Fruit fly (Drosophila melanogaster) whole organism, embryonic: ENCODE measurements around the gene CG46459.

Experiments used
- Abd-B ChIP-seq: fragments of 200-800 bp; sonication (Bioruptor generic); optimal IDR thresholded peaks from 2 replicates; lab custom pipeline; 2018; ENCODE audit warnings: missing biosample characterization, mild to moderate bottlenecking, missing genetic modification characterization, moderate library complexity
- Asciz ChIP-seq: fragments of 200-800 bp; sonication (Bioruptor generic); optimal IDR thresholded peaks from 2 replicates; lab custom pipeline; 2017; ENCODE audit warnings: missing biosample characterization, mild to moderate bottlenecking, missing genetic modification characterization, missing genetic modification reagents
- BEAF-32 ChIP-seq: fragments of 200-800 bp; sonication (Bioruptor generic); optimal IDR thresholded peaks from 3 replicates; lab custom pipeline; 2017; ENCODE audit warnings: missing biosample characterization, missing genetic modification characterization, mild to moderate bottlenecking, moderate library complexity, missing genetic modification reagents
- Bgb ChIP-seq: fragments of 200-800 bp; sonication (Bioruptor generic); IDR thresholded peaks from 2 replicates; pipeline ENCODE4 v1.3.6; 2022; ENCODE audit warnings: missing biosample characterization, missing genetic modification characterization; ENCODE audit not compliant: partially characterized antibody
- CG10267 ChIP-seq: fragments of 200-800 bp; sonication (Bioruptor generic); optimal IDR thresholded peaks from 2 replicates; lab custom pipeline; 2018; ENCODE audit warnings: missing biosample characterization, mild to moderate bottlenecking, missing genetic modification characterization, moderate library complexity
- CG10543 ChIP-seq: fragments of 200-800 bp; sonication (Bioruptor generic); optimal IDR thresholded peaks from 3 replicates; lab custom pipeline; 2017; ENCODE audit warnings: missing biosample characterization, mild to moderate bottlenecking, missing genetic modification characterization, moderate library complexity
- CG12659 ChIP-seq: fragments of 200-800 bp; sonication (Bioruptor generic); optimal IDR thresholded peaks from 3 replicates; lab custom pipeline; 2017; ENCODE audit warnings: mild to moderate bottlenecking, missing biosample characterization, missing genetic modification reagents, missing genetic modification characterization
- CG14710 ChIP-seq: fragments of 200-800 bp; sonication (Bioruptor generic); optimal IDR thresholded peaks from 3 replicates; lab custom pipeline; 2019; ENCODE audit warnings: missing biosample characterization, mild to moderate bottlenecking, missing genetic modification characterization, moderate library complexity
- CG15601 ChIP-seq: fragments of 200-800 bp; sonication (Bioruptor generic); optimal IDR thresholded peaks from 3 replicates; lab custom pipeline; 2019; ENCODE audit warnings: missing biosample characterization, mild to moderate bottlenecking, missing genetic modification characterization, moderate library complexity
- CG17385 ChIP-seq: fragments of 200-800 bp; sonication (Bioruptor generic); optimal IDR thresholded peaks from 3 replicates; lab custom pipeline; 2018; ENCODE audit warnings: missing biosample characterization, mild to moderate bottlenecking, missing genetic modification characterization
- CG1792 ChIP-seq: fragments of 200-800 bp; sonication (Bioruptor generic); optimal IDR thresholded peaks from 2 replicates; lab custom pipeline; 2016; ENCODE audit warnings: missing biosample characterization, missing genetic modification characterization
- CG2199 ChIP-seq: fragments of 200-800 bp; sonication (Bioruptor generic); IDR thresholded peaks from 3 replicates; pipeline ENCODE4 v1.3.6; 2022; ENCODE audit warnings: missing biosample characterization, missing genetic modification characterization
- CG32532 ChIP-seq: fragments of 200-800 bp; sonication (Bioruptor generic); IDR thresholded peaks from 2 replicates; pipeline ENCODE4 v1.3.6; 2022; ENCODE audit warnings: missing biosample characterization, missing genetic modification characterization
- CG3281 ChIP-seq: fragments of 200-800 bp; sonication (Bioruptor generic); optimal IDR thresholded peaks from 3 replicates; lab custom pipeline; 2017; ENCODE audit warnings: missing biosample characterization, mild to moderate bottlenecking, missing genetic modification characterization
- CG34376 ChIP-seq: fragments of 200-800 bp; sonication (Bioruptor generic); optimal IDR thresholded peaks from 2 replicates; lab custom pipeline; 2018; ENCODE audit warnings: missing biosample characterization, mild to moderate bottlenecking, missing genetic modification characterization
- CG6254 ChIP-seq: fragments of 200-800 bp; sonication (Bioruptor generic); optimal IDR thresholded peaks from 3 replicates; lab custom pipeline; 2017; ENCODE audit warnings: mild to moderate bottlenecking, missing biosample characterization, missing genetic modification reagents, missing genetic modification characterization
- CG6272 ChIP-seq: fragments of 200-800 bp; sonication (Bioruptor generic); IDR thresholded peaks from 2 replicates; pipeline ENCODE4 v1.3.6; 2022; ENCODE audit warnings: missing biosample characterization, missing genetic modification characterization
- CG7357 ChIP-seq: fragments of 200-800 bp; sonication (Bioruptor generic); IDR thresholded peaks from 3 replicates; pipeline ENCODE4 v1.3.6; 2022; ENCODE audit warnings: missing biosample characterization, missing genetic modification characterization
- CG7987 ChIP-seq: fragments of 200-800 bp; sonication (Bioruptor generic); optimal IDR thresholded peaks from 2 replicates; lab custom pipeline; 2018; ENCODE audit warnings: missing biosample characterization, mild to moderate bottlenecking, missing genetic modification characterization, moderate library complexity
- CG9817 ChIP-seq: fragments of 200-800 bp; sonication (Bioruptor generic); optimal IDR thresholded peaks from 2 replicates; lab custom pipeline; 2018; ENCODE audit warnings: missing biosample characterization, mild to moderate bottlenecking, missing genetic modification characterization, moderate library complexity
- Dek ChIP-seq: fragments of 200-800 bp; sonication (Bioruptor generic); optimal IDR thresholded peaks from 3 replicates; lab custom pipeline; 2019; ENCODE audit warnings: missing biosample characterization, mild to moderate bottlenecking, missing genetic modification characterization, moderate library complexity
- Dfd ChIP-seq, 2 experiments: fragments of >200 bp; optimal IDR thresholded peaks; 2 replicates each; lab custom pipeline; 2017; ENCODE audit warnings: missing biosample characterization in 2 of 2, missing genetic modification characterization in 2 of 2
- Fer3 ChIP-seq: fragments of 200-800 bp; sonication (Bioruptor generic); optimal IDR thresholded peaks from 2 replicates; lab custom pipeline; 2018; ENCODE audit warnings: missing biosample characterization, mild to moderate bottlenecking, missing genetic modification characterization, moderate library complexity
- GATAe ChIP-seq: fragments of 200-800 bp; sonication (Bioruptor generic); conservative IDR thresholded peaks from 2 replicates; pipeline ENCODE4 v1.3.6; 2022; ENCODE audit warnings: missing biosample characterization, missing genetic modification characterization
- HmgZ ChIP-seq: fragments of 200-800 bp; sonication (Bioruptor generic); optimal IDR thresholded peaks from 2 replicates; lab custom pipeline; 2018; ENCODE audit warnings: missing biosample characterization, mild to moderate bottlenecking, missing genetic modification characterization
- Jarid2 ChIP-seq: fragments of 200-800 bp; sonication (Bioruptor generic); optimal IDR thresholded peaks from 3 replicates; lab custom pipeline; 2017; ENCODE audit warnings: mild to moderate bottlenecking, missing biosample characterization, missing genetic modification reagents, missing genetic modification characterization
- MBD-R2 ChIP-seq: fragments of 200-800 bp; sonication (Bioruptor generic); IDR thresholded peaks from 2 replicates; pipeline ENCODE4 v1.3.6; 2022; ENCODE audit warnings: missing biosample characterization, missing genetic modification characterization
- Myb ChIP-seq: fragments of 200-800 bp; sonication (Bioruptor generic); optimal IDR thresholded peaks from 2 replicates; lab custom pipeline; 2016; ENCODE audit warnings: missing biosample characterization, missing genetic modification characterization
- Nf-YC ChIP-seq: fragments of 200-800 bp; optimal IDR thresholded peaks from 3 replicates; lab custom pipeline; 2019; ENCODE audit warnings: missing biosample characterization, mild to moderate bottlenecking, missing genetic modification characterization, moderate library complexity
- Pdp1 ChIP-seq, 2 experiments: fragments of 200-800 bp; sonication (Bioruptor generic); optimal IDR thresholded peaks; 3 replicates each; lab custom pipeline; 2016; ENCODE audit warnings: missing biosample characterization in 2 of 2, missing genetic modification characterization in 2 of 2, mild to moderate bottlenecking in 1 of 2, moderate library complexity in 1 of 2
- bowl ChIP-seq: fragments of 200-800 bp; sonication (Bioruptor generic); IDR thresholded peaks from 2 replicates; pipeline ENCODE4 v1.3.6; 2022; ENCODE audit warnings: missing biosample characterization, missing genetic modification characterization
- disco-r ChIP-seq: fragments of 200-800 bp; sonication (Bioruptor generic); optimal IDR thresholded peaks from 2 replicates; lab custom pipeline; 2016; ENCODE audit warnings: missing biosample characterization, missing genetic modification characterization
- ftz-f1 ChIP-seq: fragments of 200-800 bp; sonication (Bioruptor generic); optimal IDR thresholded peaks from 2 replicates; lab custom pipeline; 2016; ENCODE audit warnings: missing biosample characterization, missing genetic modification characterization
- gem ChIP-seq: fragments of 200-800 bp; sonication (Bioruptor generic); optimal IDR thresholded peaks from 2 replicates; lab custom pipeline; 2019; ENCODE audit warnings: missing biosample characterization, mild to moderate bottlenecking, missing genetic modification characterization, moderate library complexity
- gfzf ChIP-seq: fragments of 200-800 bp; sonication (Bioruptor generic); optimal IDR thresholded peaks from 2 replicates; lab custom pipeline; 2016; ENCODE audit warnings: missing biosample characterization, mild to moderate bottlenecking, missing genetic modification characterization, moderate library complexity
- gsb ChIP-seq: fragments of 200-800 bp; sonication (Bioruptor generic); IDR thresholded peaks from 2 replicates; pipeline ENCODE4 v1.3.6; 2022; ENCODE audit warnings: missing biosample characterization, missing genetic modification characterization
- hkb ChIP-seq, 2 experiments: fragments of 200-800 bp in 1 of 2; fragments of >200 bp in 1 of 2; sonication (Bioruptor generic) in 1 of 2; IDR thresholded peaks in 1 of 2; optimal IDR thresholded peaks in 1 of 2; 2 replicates each; pipeline versions ENCODE4 v1.3.6 to Lab custom; 2017 to 2022; ENCODE audit warnings: missing biosample characterization in 1 of 2, missing genetic modification characterization in 1 of 2
- ind ChIP-seq: fragments of 200-800 bp; sonication (Bioruptor generic); optimal IDR thresholded peaks from 3 replicates; lab custom pipeline; 2016; ENCODE audit warnings: missing biosample characterization, missing genetic modification characterization
- jumu ChIP-seq: fragments of 200-800 bp; sonication (Bioruptor generic); optimal IDR thresholded peaks from 3 replicates; lab custom pipeline; 2016; ENCODE audit warnings: missing biosample characterization, missing genetic modification characterization
- kay ChIP-seq: fragments of 200-800 bp; sonication (Bioruptor generic); optimal IDR thresholded peaks from 2 replicates; lab custom pipeline; 2016; ENCODE audit warnings: missing biosample characterization, missing genetic modification characterization
- maf-S ChIP-seq: fragments of 200-800 bp; sonication (Bioruptor generic); optimal IDR thresholded peaks from 2 replicates; lab custom pipeline; 2016; ENCODE audit warnings: missing biosample characterization, missing genetic modification characterization
- nmo ChIP-seq: fragments of 200-800 bp; sonication (Bioruptor generic); optimal IDR thresholded peaks from 2 replicates; lab custom pipeline; 2018; ENCODE audit warnings: missing biosample characterization, mild to moderate bottlenecking, missing genetic modification characterization, moderate library complexity
- phol ChIP-seq: fragments of 200-800 bp; sonication (Bioruptor generic); optimal IDR thresholded peaks from 3 replicates; lab custom pipeline; 2018; ENCODE audit warnings: missing biosample characterization, mild to moderate bottlenecking, missing genetic modification characterization, moderate library complexity
- pzg ChIP-seq: fragments of 200-800 bp; sonication (Bioruptor generic); optimal IDR thresholded peaks from 3 replicates; lab custom pipeline; 2018; ENCODE audit warnings: missing biosample characterization, mild to moderate bottlenecking, missing genetic modification characterization, moderate library complexity
- row ChIP-seq: fragments of 200-800 bp; sonication (Bioruptor generic); IDR thresholded peaks from 3 replicates; pipeline ENCODE4 v1.3.6; 2022; ENCODE audit warnings: missing biosample characterization, missing genetic modification characterization
- ssp ChIP-seq: fragments of 200-800 bp; sonication (Bioruptor generic); IDR thresholded peaks from 2 replicates; pipeline ENCODE4 v1.3.6; 2022; ENCODE audit warnings: missing biosample characterization, missing genetic modification characterization
- stc ChIP-seq: fragments of 200-800 bp; sonication (Bioruptor generic); IDR thresholded peaks from 2 replicates; pipeline ENCODE4 v1.3.6; 2022; ENCODE audit warnings: missing biosample characterization, missing genetic modification characterization

CG46459 gene

dm6 chr3R:10677245-10677902 is 19.1 kb upstream of the CG46459 start, which contains the start of gene CG6465 (continued):
- 0 out of 2 replicates have a peak, but pooled peaks have one; percentile 19 for TF ChIP-seq MBD-R2 (GFP tag; lab: Robert Waterston, UW)
- peak; percentile 8 for TF ChIP-seq CG12659 (GFP tag; lab: Kevin White, UChicago)
- TF ChIP-seq gfzf (GFP tag; lab: Kevin White, UChicago), result peak; percentile 27
- TF ChIP-seq ind (GFP tag; lab: Kevin White, UChicago), result no peak
- 0 out of 3 replicates have a peak, but pooled peaks have one; percentile 29 for TF ChIP-seq CG7357 (GFP tag; lab: Robert Waterston, UW)
- TF ChIP-seq CG3281 (GFP tag; lab: Kevin White, UChicago), result peak; percentile 25
- peak; percentile 1 for TF ChIP-seq Fer3 (tag; lab: Kevin White, UChicago)
- TF ChIP-seq Dfd (GFP tag; optimal IDR thresholded peaks at IDR 0.05; lab: Kevin White, UChicago), result peak in 1 of 2 experiments; percentile 95
- TF ChIP-seq CG34376, result peak; percentile 38
- peak; percentile 20 for TF ChIP-seq HmgZ
- peak; percentile 19 for TF ChIP-seq BEAF-32 (GFP tag; lab: Kevin White, UChicago)
- TF ChIP-seq phol (tag; lab: Kevin White, UChicago), result peak; percentile 14
- TF ChIP-seq Asciz (GFP tag; lab: Kevin White, UChicago), result peak; percentile 12
- peak; percentile 9 for TF ChIP-seq CG17385 (GFP tag; lab: Kevin White, UChicago)
- TF ChIP-seq bowl (GFP tag; lab: Robert Waterston, UW), result no peak
- TF ChIP-seq stc (GFP tag; lab: Robert Waterston, UW), result no peak
- peak; percentile 17 for TF ChIP-seq CG10267 (tag; lab: Kevin White, UChicago)
- peak; percentile 57 for TF ChIP-seq Abd-B
- no peak for TF ChIP-seq CG6254 (GFP tag; lab: Kevin White, UChicago)
- no peak for TF ChIP-seq CG6272 (GFP tag; lab: Robert Waterston, UW)
- no peak for TF ChIP-seq disco-r (GFP tag; lab: Kevin White, UChicago)
- TF ChIP-seq GATAe (GFP tag; lab: Robert Waterston, UW), result 0 out of 2 replicates have a peak, but pooled peaks have one; percentile 12
- peak; percentile 45 for TF ChIP-seq Nf-YC
- no peak for TF ChIP-seq jumu (GFP tag; lab: Kevin White, UChicago)
- TF ChIP-seq pzg (GFP tag; lab: Kevin White, UChicago), result peak; percentile 12
- TF ChIP-seq CG9817 (tag; lab: Kevin White, UChicago), result peak; percentile 8
- peak; percentile 52 for TF ChIP-seq CG10543 (GFP tag; lab: Kevin White, UChicago)
- 0 out of 2 replicates have a peak, but pooled peaks have one; percentile 21 for TF ChIP-seq CG32532 (GFP tag; lab: Robert Waterston, UW)
- peak; percentile 35 for TF ChIP-seq nmo (GFP tag; lab: Kevin White, UChicago)
- TF ChIP-seq CG15601, result peak; percentile 70
- peak; percentile 42 for TF ChIP-seq CG1792
- peak; percentile 15 for TF ChIP-seq Jarid2 (GFP tag; lab: Kevin White, UChicago)
- peak; percentile 93 for TF ChIP-seq CG2199 (GFP tag; lab: Robert Waterston, UW)
- TF ChIP-seq gsb (GFP tag; lab: Robert Waterston, UW), result peak; percentile 50; the same call in 1 of the 2 replicates
- TF ChIP-seq ssp (GFP tag; lab: Robert Waterston, UW), result 0 out of 2 replicates have a peak, but pooled peaks have one; percentile 16
- peak; percentile 84 for TF ChIP-seq Myb (GFP tag; lab: Kevin White, UChicago)
- TF ChIP-seq Bgb (GFP tag; lab: Robert Waterston, UW), result peak; percentile 70
- TF ChIP-seq CG7987 (GFP tag; lab: Kevin White, UChicago), result peak; percentile 6
- TF ChIP-seq CG14710 (tag; lab: Kevin White, UChicago), result peak; percentile 4
- peak; percentile 88 for TF ChIP-seq ftz-f1 (GFP tag; lab: Kevin White, UChicago)
- no peak for TF ChIP-seq maf-S (GFP tag; lab: Kevin White, UChicago)
- TF ChIP-seq Dek (tag; lab: Kevin White, UChicago), result peak; percentile 46
- no peak for TF ChIP-seq hkb (optimal IDR thresholded peaks at IDR 0.05; lab: Kevin White, UChicago)
- 0 out of 2 replicates have a peak, but pooled peaks have one; percentile 50 for TF ChIP-seq hkb (GFP tag; IDR thresholded peaks at IDR 0.05; lab: Robert Waterston, UW)
- TF ChIP-seq row, result peak; percentile 53; the same call in 2 of the 3 replicates
- peak; percentile 12 to 85 for TF ChIP-seq Pdp1 (GFP tag; optimal IDR thresholded peaks at IDR 0.05; lab: Kevin White, UChicago)
- TF ChIP-seq kay (GFP tag; lab: Kevin White, UChicago), result no peak
- TF ChIP-seq gem, result peak; percentile 15
